Worm (Caenorhabditis elegans): ENCODE measurements around the gene Y57G11C.1130.
"Not testable (repeated sequence)": the region's sequence is repeated elsewhere in the genome, so short reads cannot be mapped to it uniquely, and the experiment has no call there.

Gene Y57G11C.1130

ce11 chrIV:14774454-14774853 lies 7.9 kb upstream of the Y57G11C.1130 start, which contains the start of gene Y57G11C.51:
TSS of gene Y57G11C.51 (minus strand) at chrIV:14774554.
- TF ChIP-seq unc-62 (GFP tag; optimal IDR thresholded peaks at IDR 0.05) = not testable (repeated sequence)

- no peak for TF ChIP-seq unc-62 (GFP tag; optimal IDR thresholded peaks at IDR 0.05)
These were observed 774 bp upstream of the Y57G11C.1130 start, which contains the start of gene Y57G11C.8 for ce11 chrIV:14781537-14781936. TSS of gene Y57G11C.8 (plus strand) at chrIV:14781837.

- TF ChIP-seq unc-62 (GFP tag; optimal IDR thresholded peaks at IDR 0.05) = no peak
These were observed 2.2 kb downstream of the Y57G11C.1130 start, which contains the start of gene nlp-56 for ce11 chrIV:14784481-14784880. TSS of gene nlp-56 (minus strand) at chrIV:14784737.

- no peak for TF ChIP-seq unc-62 (GFP tag; optimal IDR thresholded peaks at IDR 0.05)
These were observed 4.2 kb downstream of the Y57G11C.1130 start, which contains the start of gene melo-1 for ce11 chrIV:14786374-14787136. TSS of gene melo-1 (plus strand) at chrIV:14787031.

- no peak for TF ChIP-seq unc-62 (GFP tag; optimal IDR thresholded peaks at IDR 0.05)
These were observed 8.3 kb downstream of the Y57G11C.1130 start for ce11 chrIV:14790579-14790978.

- TF ChIP-seq unc-62 (GFP tag; optimal IDR thresholded peaks at IDR 0.05) = no peak
These were observed 10.4 kb downstream of the Y57G11C.1130 start, which contains the start of gene gdi-1 for ce11 chrIV:14792602-14793232. TSS of gene gdi-1 (minus strand) at chrIV:14792887.

- no peak for TF ChIP-seq unc-62 (GFP tag; optimal IDR thresholded peaks at IDR 0.05)
These were observed 11.8 kb downstream of the Y57G11C.1130 start for ce11 chrIV:14793900-14794624.

- TF ChIP-seq unc-62 (GFP tag; optimal IDR thresholded peaks at IDR 0.05) = no peak
These were observed 13.7 kb downstream of the Y57G11C.1130 start, which contains the start of gene coq-3 for ce11 chrIV:14795918-14796488. TSS of gene coq-3 (minus strand) at chrIV:14796324.

- no peak for TF ChIP-seq unc-62 (GFP tag; optimal IDR thresholded peaks at IDR 0.05)
These were observed 15.0 kb downstream of the Y57G11C.1130 start, which contains the start of the genes Y57G11C.1147 and nuo-3 for ce11 chrIV:14797354-14797753. TSS of gene Y57G11C.1147 (minus strand) at chrIV:14797514. TSS of gene nuo-3 (minus strand) at chrIV:14797544.

ce11 chrIV:14797849-14798248 lies 15.5 kb downstream of the Y57G11C.1130 start, which contains the start of gene arl-8:
TSS of gene arl-8 (plus strand) at chrIV:14798149.
- TF ChIP-seq unc-62 (GFP tag; optimal IDR thresholded peaks at IDR 0.05) = no peak

ce11 chrIV:14799186-14799585 lies 16.9 kb downstream of the Y57G11C.1130 start, which contains the start of gene Y57G11C.14:
TSS of gene Y57G11C.14 (plus strand) at chrIV:14799311.
- no peak for TF ChIP-seq unc-62 (GFP tag; optimal IDR thresholded peaks at IDR 0.05)

ce11 chrIV:14800931-14801330 lies 18.6 kb downstream of the Y57G11C.1130 start:
- TF ChIP-seq unc-62 (GFP tag; optimal IDR thresholded peaks at IDR 0.05) = no peak

- no peak for TF ChIP-seq unc-62 (GFP tag; optimal IDR thresholded peaks at IDR 0.05)
These were observed 20.0 kb downstream of the Y57G11C.1130 start, which contains the start of gene Y57G11C.1142 for ce11 chrIV:14802316-14802715. TSS of gene Y57G11C.1142 (plus strand) at chrIV:14802616.

- TF ChIP-seq unc-62 (GFP tag; optimal IDR thresholded peaks at IDR 0.05) = no peak
These were observed 24.6 kb downstream of the Y57G11C.1130 start, which contains the start of gene oig-5 for ce11 chrIV:14806903-14807302. TSS of gene oig-5 (plus strand) at chrIV:14807203.

ce11 chrIV:14816288-14816687 lies 34.0 kb downstream of the Y57G11C.1130 start, which contains the start of gene Y57G11C.46:
TSS of gene Y57G11C.46 (minus strand) at chrIV:14816388.
- TF ChIP-seq unc-62 (GFP tag; optimal IDR thresholded peaks at IDR 0.05) = no peak
